Worm (Caenorhabditis elegans): ENCODE measurements around the gene cyp-31A3.

The cyp-31A3 gene

ce11 chrIV:4807219-4807618, 46.4 kb downstream of the cyp-31A3 start, which contains the start of gene H06H21.11:
H06H21.11 (minus strand) TSS chrIV:4807319.
- no peak for TF ChIP-seq lin-40 (tag; optimal IDR thresholded peaks at IDR 0.05)
- TF ChIP-seq snpc-4 (GFP tag; optimal IDR thresholded peaks at IDR 0.05), result no peak
- TF ChIP-seq snpc-4 (tag; optimal IDR thresholded peaks at IDR 0.05), result peak in 1 of 4 experiments; percentile 42
- TF ChIP-seq hrde-1 (tag; optimal IDR thresholded peaks at IDR 0.05; ENCODE audit: borderline replicate concordance), result peak; percentile 22

ce11 chrIV:4809397-4809796, 48.5 kb downstream of the cyp-31A3 start, which contains the start of gene ubxn-6:
ubxn-6 (minus strand) TSS chrIV:4809497.
- no peak for TF ChIP-seq lin-26 (GFP tag; IDR thresholded peaks at IDR 0.05)
- TF ChIP-seq lin-35 (GFP tag; optimal IDR thresholded peaks at IDR 0.05), result no peak
- no peak for TF ChIP-seq ceh-91 (GFP tag; IDR thresholded peaks at IDR 0.05)
- TF ChIP-seq Y53G8AR.9 (GFP tag; conservative IDR thresholded peaks at IDR 0.05), result no peak
- TF ChIP-seq madf-8 (GFP tag; conservative IDR thresholded peaks at IDR 0.05), result no peak
- TF ChIP-seq athp-1 (tag; optimal IDR thresholded peaks at IDR 0.05), result no peak
- TF ChIP-seq somi-1 (GFP tag; optimal IDR thresholded peaks at IDR 0.05), result no peak
- no peak for TF ChIP-seq aptf-2 (GFP tag; conservative IDR thresholded peaks at IDR 0.05)
- no peak for TF ChIP-seq tbp1 (GFP tag; optimal IDR thresholded peaks at IDR 0.05)
- TF ChIP-seq nhr-120 (GFP tag; IDR thresholded peaks at IDR 0.05), result no peak
- TF ChIP-seq madf-10 (tag; optimal IDR thresholded peaks at IDR 0.05), result no peak
- TF ChIP-seq xnd-1 (tag; optimal IDR thresholded peaks at IDR 0.05), result no peak
- no peak for TF ChIP-seq ceh-79 (tag; optimal IDR thresholded peaks at IDR 0.05)
- TF ChIP-seq nfya-2 (GFP tag; IDR thresholded peaks at IDR 0.05), result no peak
- TF ChIP-seq F10E7.11 (tag; optimal IDR thresholded peaks at IDR 0.05), result no peak
- no peak for TF ChIP-seq nhr-90 (tag; optimal IDR thresholded peaks at IDR 0.05)

- no peak for TF ChIP-seq snpc-4 (GFP tag; optimal IDR thresholded peaks at IDR 0.05)
- no peak for TF ChIP-seq snpc-4 (tag; optimal IDR thresholded peaks at IDR 0.05)
- TF ChIP-seq T07F8.4 (tag; optimal IDR thresholded peaks at IDR 0.05), result no peak
- TF ChIP-seq ztf-25 (GFP tag; IDR thresholded peaks at IDR 0.05), result 0 out of 2 replicates have a peak, but pooled peaks have one; percentile 10
- TF ChIP-seq B0035.1 (tag; optimal IDR thresholded peaks at IDR 0.05), result no peak
- TF ChIP-seq him-1 (tag; optimal IDR thresholded peaks at IDR 0.05), result no peak
- TF ChIP-seq nfya-2 (GFP tag; IDR thresholded peaks at IDR 0.05), result no peak
- TF ChIP-seq cebp-1 (GFP tag; IDR thresholded peaks at IDR 0.05), result peak; percentile 59; the same call in 1 of the 2 replicates
- TF ChIP-seq cebp-1 (tag; optimal IDR thresholded peaks at IDR 0.05), result peak; percentile 87
- no peak for TF ChIP-seq ztf-22 (GFP tag; optimal IDR thresholded peaks at IDR 0.05)
Observed at ce11 chrIV:4809813-4810212, 49.0 kb downstream of the cyp-31A3 start, which contains the start of gene H06H21.37. H06H21.37 (minus strand) TSS chrIV:4809974.

- TF ChIP-seq snpc-1.1 (tag; optimal IDR thresholded peaks at IDR 0.05; ENCODE audit: insufficient read depth) (peak; percentile 20), lin-54 (GFP tag; optimal IDR thresholded peaks at IDR 0.05) (peak; percentile 23), cebp-1 (GFP tag; IDR thresholded peaks at IDR 0.05) (no peak), cebp-1 (tag; optimal IDR thresholded peaks at IDR 0.05) (peak; percentile 39), mcd-1 (GFP tag; IDR thresholded peaks at IDR 0.05) (peak; percentile 65), B0019.2 (GFP tag; conservative IDR thresholded peaks at IDR 0.05) (no peak), pbrm-1 (GFP tag; IDR thresholded peaks at IDR 0.05) (peak; percentile 27; the same call in 1 of the 2 replicates), attf-5 (GFP tag; optimal IDR thresholded peaks at IDR 0.05) (peak; percentile 66), F33H1.4 (GFP tag; IDR thresholded peaks at IDR 0.05) (peak; percentile 41; the same call in 1 of the 2 replicates), athp-1 (tag; optimal IDR thresholded peaks at IDR 0.05) (no peak), tbp1 (GFP tag; optimal IDR thresholded peaks at IDR 0.05) (peak; percentile 18), T26A5.8 (tag; optimal IDR thresholded peaks at IDR 0.05) (no peak), dpl-1 (GFP tag; optimal IDR thresholded peaks at IDR 0.05) (peak; percentile 18), let-607 (tag; optimal IDR thresholded peaks at IDR 0.05) (peak in 1 of 2 experiments; percentile 7), mel-28 (tag; optimal IDR thresholded peaks at IDR 0.05; ENCODE audit: borderline replicate concordance) (no peak), lin-35 (GFP tag; optimal IDR thresholded peaks at IDR 0.05) (no peak), F57C9.4 (tag; optimal IDR thresholded peaks at IDR 0.05) (no peak), snpc-4 (GFP tag; optimal IDR thresholded peaks at IDR 0.05) (peak; percentile 33), snpc-4 (tag; optimal IDR thresholded peaks at IDR 0.05) (peak; percentile 0 to 84 (median 43)), mxl-1 (tag; optimal IDR thresholded peaks at IDR 0.05) (no peak), F23B12.7 (tag; optimal IDR thresholded peaks at IDR 0.05; ENCODE audit: insufficient read depth) (peak; percentile 62)
Observed at ce11 chrIV:4810377-4810984, 49.6 kb downstream of the cyp-31A3 start, which contains the start of gene eif-1.A. eif-1.A (plus strand) TSS chrIV:4810934.

All from whole organism, young adult.